Fruit fly (Drosophila melanogaster) whole organism, wandering third instar larva: Measurements from ENCODE around the gene Svip.

Experiments used
- CG32264 ChIP-seq: fragments of 200-800 bp; sonication (Bioruptor generic); optimal IDR thresholded peaks from 2 replicates; lab custom pipeline; 2016; ENCODE audit warnings: missing biosample characterization, missing genetic modification characterization
- GATAd ChIP-seq: sonication (Bioruptor generic); optimal IDR thresholded peaks from 2 replicates; lab custom pipeline; 2016; ENCODE audit warnings: missing biosample characterization, missing genetic modification characterization
- Jra ChIP-seq: sonication (Bioruptor generic); optimal IDR thresholded peaks from 2 replicates; lab custom pipeline; 2016; ENCODE audit warnings: missing biosample characterization, missing genetic modification characterization
- OdsH ChIP-seq: fragments of 200-800 bp; sonication (Bioruptor generic); optimal IDR thresholded peaks from 2 replicates; lab custom pipeline; 2016; ENCODE audit warnings: missing biosample characterization, mild to moderate bottlenecking, missing genetic modification characterization
- ey ChIP-seq: fragments of 200-800 bp; sonication (Bioruptor generic); optimal IDR thresholded peaks from 2 replicates; lab custom pipeline; 2016; ENCODE audit warnings: missing biosample characterization, missing genetic modification characterization
- h ChIP-seq: fragments of 200-800 bp; sonication (Bioruptor generic); optimal IDR thresholded peaks from 3 replicates; lab custom pipeline; 2016; ENCODE audit warnings: missing biosample characterization, mild to moderate bottlenecking, missing genetic modification characterization
- lola ChIP-seq: fragments of >200 bp; optimal IDR thresholded peaks from 2 replicates; lab custom pipeline; 2017; ENCODE audit warnings: missing biosample characterization, missing genetic modification characterization
- psq ChIP-seq: fragments of 200-800 bp; sonication (Bioruptor generic); optimal IDR thresholded peaks from 3 replicates; lab custom pipeline; 2017; ENCODE audit warnings: missing biosample characterization, mild to moderate bottlenecking, missing genetic modification characterization, moderate library complexity
- rgr ChIP-seq: fragments of 200-800 bp; sonication (Bioruptor generic); optimal IDR thresholded peaks from 3 replicates; lab custom pipeline; 2016; ENCODE audit warnings: missing biosample characterization, mild to moderate bottlenecking, missing genetic modification characterization

DNA sequence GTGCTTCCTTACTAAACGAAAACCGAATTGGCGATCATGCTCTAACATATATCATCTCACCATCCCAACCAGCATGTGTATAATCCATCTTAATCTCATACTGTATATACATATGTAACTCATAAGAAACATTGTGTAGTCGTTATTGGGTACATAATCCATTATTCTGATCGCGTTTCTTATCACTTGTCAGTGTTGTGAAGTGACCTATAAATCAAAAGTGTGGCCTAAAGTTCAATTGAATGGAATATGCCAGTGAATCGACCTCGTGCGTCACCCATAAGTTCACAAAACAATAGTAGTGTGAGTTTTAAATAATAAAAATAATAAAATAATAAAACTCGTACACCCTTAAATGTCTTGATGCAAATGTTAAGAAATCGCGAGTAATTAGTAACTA is 13.6 kb upstream of the Svip start:
- TF ChIP-seq Jra (GFP tag; lab: Kevin White, UChicago): no peak
- no peak for TF ChIP-seq psq (GFP tag; lab: Kevin White, UChicago)
- no peak for TF ChIP-seq rgr (GFP tag; lab: Kevin White, UChicago)
- no peak for TF ChIP-seq h (GFP tag; lab: Kevin White, UChicago)
- TF ChIP-seq OdsH: no peak
- TF ChIP-seq lola: no peak
- no peak for TF ChIP-seq CG32264 (GFP tag; lab: Kevin White, UChicago)
- no peak for TF ChIP-seq GATAd (GFP tag; lab: Kevin White, UChicago)
- no peak for TF ChIP-seq ey (GFP tag; lab: Kevin White, UChicago)
